Worm (Caenorhabditis elegans) whole organism, young adult: Measurements from ENCODE around the gene Y40B10A.9.

ENCODE experiments used
- B0336.3 ChIP-seq: fragments of 200-800 bp; sonication (Bioruptor generic); IDR thresholded peaks from 2 replicates; pipeline ENCODE4 v1.3.6; 2022; ENCODE audit warnings: missing genetic modification characterization, missing compliant biosample characterization
- F33H1.4 ChIP-seq: fragments of 200-800 bp; sonication (Bioruptor generic); IDR thresholded peaks from 2 replicates; pipeline ENCODE4 v1.3.6; 2022; ENCODE audit warnings: missing genetic modification reagents, missing genetic modification characterization, missing compliant biosample characterization
- F39B2.1 ChIP-seq: fragments of 200-800 bp; sonication (Bioruptor generic); IDR thresholded peaks from 2 replicates; pipeline ENCODE4 v1.3.6; 2022; ENCODE audit warnings: missing genetic modification reagents, missing genetic modification characterization, missing compliant biosample characterization
- F52B5.7 ChIP-seq: sonication (generic microtip); optimal IDR thresholded peaks from 2 replicates; lab custom pipeline; 2016; ENCODE audit warnings: mild to moderate bottlenecking, missing genetic modification characterization, missing compliant biosample characterization
- F57A8.1 ChIP-seq: fragments of 200-800 bp; sonication (Bioruptor generic); optimal IDR thresholded peaks from 2 replicates; lab custom pipeline; 2018; ENCODE audit warnings: mild to moderate bottlenecking, missing genetic modification characterization, moderate library complexity, missing compliant biosample characterization
- T26A5.8 ChIP-seq: sonication (generic microtip); optimal IDR thresholded peaks from 2 replicates; lab custom pipeline; 2016; ENCODE audit warnings: missing genetic modification characterization, missing compliant biosample characterization
- aptf-2 ChIP-seq: fragments of 200-800 bp; sonication (Bioruptor generic); conservative IDR thresholded peaks from 2 replicates; pipeline ENCODE4 v1.3.6; 2022; ENCODE audit warnings: missing genetic modification reagents, missing genetic modification characterization, missing compliant biosample characterization
- athp-1 ChIP-seq: sonication (generic microtip); optimal IDR thresholded peaks from 2 replicates; lab custom pipeline; 2017; ENCODE audit warnings: mild to moderate bottlenecking, missing genetic modification characterization, missing compliant biosample characterization
- attf-3 ChIP-seq: fragments of 200-800 bp; sonication (Bioruptor generic); conservative IDR thresholded peaks from 2 replicates; pipeline ENCODE4 v1.3.6; 2022; ENCODE audit warnings: missing genetic modification reagents, missing genetic modification characterization, missing compliant biosample characterization
- attf-5 ChIP-seq: fragments of 200-800 bp; sonication (Bioruptor generic); optimal IDR thresholded peaks from 2 replicates; lab custom pipeline; 2018; ENCODE audit warnings: mild to moderate bottlenecking, missing genetic modification characterization, missing compliant biosample characterization
- bed-2 ChIP-seq: fragments of 200-800 bp; sonication (Bioruptor generic); IDR thresholded peaks from 2 replicates; pipeline ENCODE4 v1.3.6; 2022; ENCODE audit warnings: missing genetic modification reagents, missing genetic modification characterization, missing compliant biosample characterization
- cebp-1 ChIP-seq, 2 experiments: fragments of 200-800 bp in 1 of 2; sonication (Bioruptor generic) in 1 of 2; sonication (generic microtip) in 1 of 2; IDR thresholded peaks in 1 of 2; optimal IDR thresholded peaks in 1 of 2; 2 replicates each; pipeline versions ENCODE4 v1.3.6 to Lab custom; 2017 to 2022; ENCODE audit warnings: missing compliant biosample characterization in 2 of 2, missing genetic modification characterization in 2 of 2, mild to moderate bottlenecking in 1 of 2, missing genetic modification reagents in 1 of 2, moderate library complexity in 1 of 2
- ceh-27 ChIP-seq: fragments of 200-800 bp; sonication (Bioruptor generic); optimal IDR thresholded peaks from 2 replicates; lab custom pipeline; 2018; ENCODE audit warnings: mild to moderate bottlenecking, missing genetic modification characterization, moderate library complexity, missing compliant biosample characterization
- ceh-40 ChIP-seq: fragments of 200-800 bp; sonication (Bioruptor generic); IDR thresholded peaks from 2 replicates; pipeline ENCODE4 v1.3.6; 2022; ENCODE audit warnings: missing genetic modification characterization, missing compliant biosample characterization
- ceh-58 ChIP-seq: fragments of 200-800 bp; sonication (Bioruptor generic); IDR thresholded peaks from 2 replicates; pipeline ENCODE4 v1.3.6; 2022; ENCODE audit warnings: missing genetic modification characterization, missing compliant biosample characterization
- dpl-1 ChIP-seq: fragments of 150-350 bp; optimal IDR thresholded peaks from 2 replicates; lab custom pipeline; 2014; ENCODE audit warnings: missing biosample characterization, missing genetic modification reagents, missing genetic modification characterization
- efl-1 ChIP-seq: fragments of 150-350 bp; optimal IDR thresholded peaks from 2 replicates; lab custom pipeline; 2014; ENCODE audit warnings: missing biosample characterization, missing genetic modification reagents, missing genetic modification characterization
- egl-44 ChIP-seq: fragments of 200-800 bp; sonication (Bioruptor generic); IDR thresholded peaks from 2 replicates; pipeline ENCODE4 v1.3.6; 2022; ENCODE audit warnings: missing genetic modification reagents, missing genetic modification characterization, missing compliant biosample characterization
- hmg-20 ChIP-seq: fragments of 200-800 bp; sonication (Bioruptor generic); IDR thresholded peaks from 2 replicates; pipeline ENCODE4 v1.3.6; 2022; ENCODE audit warnings: missing genetic modification reagents, missing genetic modification characterization, missing compliant biosample characterization
- let-526 ChIP-seq: fragments of 200-800 bp; sonication (Bioruptor generic); IDR thresholded peaks from 2 replicates; pipeline ENCODE4 v1.3.6; 2022; ENCODE audit warnings: missing genetic modification reagents, missing genetic modification characterization, missing compliant biosample characterization
- lin-35 ChIP-seq, 3 experiments: fragments of 150-350 bp in 2 of 3; sonication (generic microtip) in 1 of 3; optimal IDR thresholded peaks; 2 replicates each; lab custom pipeline; 2014 to 2018; ENCODE audit warnings: missing biosample characterization in 3 of 3, missing genetic modification characterization in 3 of 3, missing genetic modification reagents in 3 of 3
- lin-40 ChIP-seq: sonication (generic microtip); optimal IDR thresholded peaks from 2 replicates; lab custom pipeline; 2016; ENCODE audit warnings: missing genetic modification characterization, mild to moderate bottlenecking, missing compliant biosample characterization, missing genotype, missing genetic modification reagents
- lir-1 ChIP-seq: fragments of 200-800 bp; sonication (Bioruptor generic); conservative IDR thresholded peaks from 2 replicates; pipeline ENCODE4 v1.3.6; 2022; ENCODE audit warnings: missing genetic modification reagents, missing genetic modification characterization, missing compliant biosample characterization
- madf-3 ChIP-seq: fragments of 200-800 bp; sonication (Bioruptor generic); IDR thresholded peaks from 2 replicates; pipeline ENCODE4 v1.3.6; 2022; ENCODE audit warnings: missing genetic modification reagents, missing genetic modification characterization, missing compliant biosample characterization
- mel-28 ChIP-seq: sonication (generic microtip); optimal IDR thresholded peaks from 2 replicates; lab custom pipeline; 2016; ENCODE audit warnings: borderline replicate concordance, mild to moderate bottlenecking, missing genetic modification characterization, missing compliant biosample characterization
- nfya-1 ChIP-seq: sonication (generic microtip); optimal IDR thresholded peaks from 2 replicates; lab custom pipeline; 2017; ENCODE audit warnings: antibody characterized with exemption, missing compliant biosample characterization, missing genetic modification characterization, borderline replicate concordance; ENCODE audit not compliant: insufficient read depth
- nhr-27 ChIP-seq: fragments of 200-800 bp; sonication (Bioruptor generic); optimal IDR thresholded peaks from 2 replicates; lab custom pipeline; 2018; ENCODE audit warnings: mild to moderate bottlenecking, missing genetic modification characterization, moderate library complexity, missing compliant biosample characterization
- nhr-80 ChIP-seq: sonication (generic microtip); optimal IDR thresholded peaks from 2 replicates; lab custom pipeline; 2016; ENCODE audit warnings: missing genetic modification characterization, missing compliant biosample characterization
- nhr-90 ChIP-seq: sonication (generic microtip); optimal IDR thresholded peaks from 2 replicates; lab custom pipeline; 2016; ENCODE audit warnings: missing genotype, mild to moderate bottlenecking, missing genetic modification characterization, missing compliant biosample characterization
- snpc-1.1 ChIP-seq: sonication (generic microtip); optimal IDR thresholded peaks from 2 replicates; lab custom pipeline; 2017; ENCODE audit warnings: missing genetic modification characterization, mild to moderate bottlenecking, missing compliant biosample characterization, antibody characterized with exemption, moderate library complexity, missing genotype, missing genetic modification reagents; ENCODE audit not compliant: insufficient read depth
- snpc-1.3 ChIP-seq: sonication (generic microtip); optimal IDR thresholded peaks from 2 replicates; lab custom pipeline; 2017; ENCODE audit warnings: missing genetic modification characterization, mild to moderate bottlenecking, missing compliant biosample characterization, antibody characterized with exemption, moderate library complexity, missing genotype, missing genetic modification reagents; ENCODE audit not compliant: insufficient read depth
- tbp1 ChIP-seq: fragments of 200-800 bp; sonication (Bioruptor generic); optimal IDR thresholded peaks from 2 replicates; lab custom pipeline; 2018; ENCODE audit warnings: mild to moderate bottlenecking, missing genetic modification characterization, missing compliant biosample characterization
- unc-62 ChIP-seq: fragments of 150-350 bp; optimal IDR thresholded peaks from 2 replicates; lab custom pipeline; 2014; ENCODE audit warnings: missing biosample characterization, missing genetic modification reagents, missing genetic modification characterization
- ztf-3 ChIP-seq: fragments of 200-800 bp; sonication (Bioruptor generic); optimal IDR thresholded peaks from 2 replicates; lab custom pipeline; 2018; ENCODE audit warnings: mild to moderate bottlenecking, missing genetic modification characterization, missing compliant biosample characterization

The Y40B10A.9 gene

ce11 chrV:2057324-2057723 is 15.4 kb downstream of the Y40B10A.9 start, which contains the start of gene comt-3:
Gene comt-3 (plus strand): TSS chrV:2057537.
- TF ChIP-seq cebp-1 (GFP tag; IDR thresholded peaks at IDR 0.05; lab: Robert Waterston, UW), result peak; percentile 79; the same call in 1 of the 2 replicates
- TF ChIP-seq cebp-1 (tag; optimal IDR thresholded peaks at IDR 0.05; lab: Kevin White, UChicago), result peak; percentile 89
- no peak for TF ChIP-seq T26A5.8

DNA sequence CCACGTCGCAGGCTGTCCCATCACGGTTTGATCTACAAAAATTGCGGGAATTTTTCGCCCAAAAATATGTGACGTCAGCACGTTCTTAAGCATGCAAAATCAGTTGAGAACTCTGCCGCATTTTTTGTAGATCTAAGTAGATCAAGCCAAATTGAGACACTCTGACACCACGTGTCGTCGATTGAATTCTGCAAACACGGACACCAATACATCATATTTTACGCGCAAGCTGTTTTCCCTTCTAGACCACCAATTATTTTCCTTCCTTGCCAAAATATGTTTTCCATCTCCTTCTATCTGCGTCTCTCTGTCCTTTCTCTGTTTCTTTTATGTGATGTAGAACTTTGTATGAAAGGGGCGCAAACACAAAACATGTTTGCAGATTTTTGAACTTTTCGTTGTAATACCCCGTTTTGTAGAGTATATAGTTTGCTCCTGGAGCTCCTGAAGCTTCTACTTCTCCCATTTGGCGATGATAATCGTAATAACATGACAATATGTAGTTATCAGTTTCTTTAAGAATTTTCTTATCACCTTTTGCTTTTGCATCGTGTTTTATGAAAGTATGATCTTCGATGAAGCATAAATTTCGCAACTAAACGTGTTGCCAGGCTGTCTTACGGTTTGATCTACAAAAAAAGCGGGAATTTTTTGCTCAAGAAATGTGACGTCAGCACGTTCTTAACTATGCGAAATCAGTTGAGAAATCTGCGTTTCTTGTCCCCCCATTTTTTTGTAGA is 16.8 kb downstream of the Y40B10A.9 start:
- TF ChIP-seq lin-35 (GFP tag; optimal IDR thresholded peaks at IDR 0.05; lab: Kevin White, UChicago) (no peak), cebp-1 (GFP tag; IDR thresholded peaks at IDR 0.05; lab: Robert Waterston, UW) (no peak; the same call in 1 of the 2 replicates), cebp-1 (tag; optimal IDR thresholded peaks at IDR 0.05; lab: Kevin White, UChicago) (peak; percentile 61), mel-28 (tag; lab: Kevin White, UChicago) (no peak), attf-3 (GFP tag; lab: Robert Waterston, UW) (no peak), tbp1 (no peak), dpl-1 (GFP tag; lab: Kevin White, UChicago) (no peak), B0336.3 (GFP tag; lab: Robert Waterston, UW) (no peak), nhr-80 (tag; lab: Kevin White, UChicago) (peak; percentile 60), unc-62 (GFP tag; lab: Kevin White, UChicago) (no peak), athp-1 (tag; lab: Kevin White, UChicago) (no peak)
- TF ChIP-seq, all 124 proteins: peak for 2

- no peak for TF ChIP-seq ztf-3 (GFP tag; lab: Kevin White, UChicago)
- TF ChIP-seq snpc-1.3 (tag; lab: Kevin White, UChicago), result no peak
- no peak for TF ChIP-seq F39B2.1 (GFP tag; lab: Robert Waterston, UW)
- TF ChIP-seq aptf-2, result no peak
- TF ChIP-seq egl-44, result no peak
- no peak for TF ChIP-seq cebp-1 (GFP tag; IDR thresholded peaks at IDR 0.05; lab: Robert Waterston, UW)
- no peak for TF ChIP-seq cebp-1 (tag; optimal IDR thresholded peaks at IDR 0.05; lab: Kevin White, UChicago)
- TF ChIP-seq F52B5.7 (tag; lab: Kevin White, UChicago), result no peak
- TF ChIP-seq dpl-1 (GFP tag; lab: Kevin White, UChicago), result no peak
- no peak for TF ChIP-seq F57A8.1
- TF ChIP-seq lin-35 (GFP tag; optimal IDR thresholded peaks at IDR 0.05; lab: Kevin White, UChicago), result no peak
- no peak for TF ChIP-seq ceh-40 (GFP tag; lab: Robert Waterston, UW)
- no peak for TF ChIP-seq nhr-90 (tag; lab: Kevin White, UChicago)
- TF ChIP-seq nhr-27, result no peak
- TF ChIP-seq ceh-27, result no peak
- TF ChIP-seq ceh-58 (GFP tag; lab: Robert Waterston, UW), result no peak
- no peak for TF ChIP-seq F33H1.4
- TF ChIP-seq madf-3 (GFP tag; lab: Robert Waterston, UW), result no peak
Measured at ce11 chrV:2054254-2054653, 18.5 kb downstream of the Y40B10A.9 start.

- TF ChIP-seq bed-2 (GFP tag; lab: Robert Waterston, UW) (no peak), nfya-1 (tag; lab: Kevin White, UChicago) (no peak), snpc-1.1 (tag; lab: Kevin White, UChicago) (no peak), ceh-58 (GFP tag; lab: Robert Waterston, UW) (no peak), lir-1 (GFP tag; lab: Robert Waterston, UW) (no peak), F52B5.7 (tag; lab: Kevin White, UChicago) (no peak), attf-3 (GFP tag; lab: Robert Waterston, UW) (no peak), hmg-20 (GFP tag; lab: Robert Waterston, UW) (no peak), let-526 (GFP tag; lab: Robert Waterston, UW) (no peak), F33H1.4 (no peak), mel-28 (tag; lab: Kevin White, UChicago) (no peak), attf-5 (GFP tag; lab: Kevin White, UChicago) (no peak), efl-1 (no peak), lin-40 (tag; lab: Kevin White, UChicago) (no peak)
- TF ChIP-seq, all 124 proteins: peak for 0
Measured at ce11 chrV:2053509-2053908, 19.2 kb downstream of the Y40B10A.9 start, which contains the start of gene comt-5. Gene comt-5 (minus strand): TSS chrV:2053609.
